Worm (Caenorhabditis elegans) whole organism, L1 larva: Measurements from ENCODE around the gene T16D1.1.

Experiments
- C16A3.4 ChIP-seq: fragments of 150-350 bp; optimal IDR thresholded peaks from 2 replicates; lab custom pipeline; 2014; ENCODE audit warnings: missing biosample characterization, missing genetic modification characterization
- Y116A8C.19 ChIP-seq: sonication (generic microtip); optimal IDR thresholded peaks from 2 replicates; lab custom pipeline; 2016; ENCODE audit warnings: missing compliant biosample characterization, missing genetic modification characterization, borderline replicate concordance
- aha-1 ChIP-seq: fragments of 150-350 bp; optimal IDR thresholded peaks from 2 replicates; lab custom pipeline; 2014; ENCODE audit warnings: missing biosample characterization, missing genetic modification characterization
- blmp-1 ChIP-seq: fragments of 150-350 bp; optimal IDR thresholded peaks from 2 replicates; lab custom pipeline; 2014; ENCODE audit warnings: missing biosample characterization, missing genetic modification characterization
- dsc-1 ChIP-seq: sonication (generic microtip); optimal IDR thresholded peaks from 2 replicates; lab custom pipeline; 2016; ENCODE audit warnings: mild to moderate bottlenecking, missing genetic modification characterization, missing compliant biosample characterization
- efl-1 ChIP-seq, 4 experiments: fragments of 150-350 bp; optimal IDR thresholded peaks in 3 of 4; peaks in 1 of 4; 1 replicate in 1 of 4; 2 replicates in 3 of 4; lab custom pipeline; 2014; ENCODE audit warnings: missing biosample characterization in 2 of 4, missing genetic modification characterization in 2 of 4, missing genetic modification reagents in 2 of 4
- efl-3 ChIP-seq: fragments of 200-800 bp; sonication (Bioruptor generic); optimal IDR thresholded peaks from 2 replicates; lab custom pipeline; 2018; ENCODE audit warnings: mild to moderate bottlenecking, missing genetic modification characterization, missing compliant biosample characterization
- elt-2 ChIP-seq: sonication (generic microtip); optimal IDR thresholded peaks from 2 replicates; lab custom pipeline; 2016; ENCODE audit warnings: missing genetic modification characterization, mild to moderate bottlenecking, inconsistent platforms, missing compliant biosample characterization, missing genetic modification reagents
- elt-3 ChIP-seq, 6 experiments: fragments of 150-350 bp in 1 of 6; sonication (generic microtip); optimal IDR thresholded peaks; 2 replicates each; lab custom pipeline; 2017 to 2018; ENCODE audit warnings: missing biosample characterization in 6 of 6, missing genetic modification characterization in 6 of 6, inconsistent platforms in 1 of 6
- fkh-4 ChIP-seq: sonication (generic microtip); optimal IDR thresholded peaks from 2 replicates; lab custom pipeline; 2016; ENCODE audit warnings: missing compliant biosample characterization, missing genetic modification characterization, borderline replicate concordance
- fkh-8 ChIP-seq: sonication (generic microtip); optimal IDR thresholded peaks from 2 replicates; lab custom pipeline; 2016; ENCODE audit warnings: mild to moderate bottlenecking, missing genetic modification characterization, missing compliant biosample characterization
- hlh-17 ChIP-seq: fragments of 200-800 bp; sonication (Bioruptor generic); optimal IDR thresholded peaks from 2 replicates; lab custom pipeline; 2018; ENCODE audit warnings: missing genetic modification characterization, mild to moderate bottlenecking, missing compliant biosample characterization, moderate library complexity, borderline replicate concordance
- hpl-2 ChIP-seq: fragments of 150-350 bp; optimal IDR thresholded peaks from 2 replicates; lab custom pipeline; 2014; ENCODE audit warnings: missing biosample characterization, missing genetic modification reagents, missing genetic modification characterization
- irx-1 ChIP-seq: sonication (generic microtip); optimal IDR thresholded peaks from 2 replicates; lab custom pipeline; 2016; ENCODE audit warnings: missing genetic modification characterization, missing compliant biosample characterization
- jun-1 ChIP-seq: fragments of 150-350 bp; optimal IDR thresholded peaks from 2 replicates; lab custom pipeline; 2014; ENCODE audit warnings: missing biosample characterization, missing genetic modification reagents, missing genetic modification characterization
- lin-14 ChIP-seq: fragments of 200-800 bp; sonication (Bioruptor generic); optimal IDR thresholded peaks from 2 replicates; lab custom pipeline; 2018; ENCODE audit warnings: mild to moderate bottlenecking, missing genetic modification characterization, moderate library complexity, missing compliant biosample characterization
- lin-35 ChIP-seq, 2 experiments: fragments of 150-350 bp; optimal IDR thresholded peaks; 2 replicates each; lab custom pipeline; 2014; ENCODE audit warnings: missing biosample characterization in 2 of 2, missing genetic modification characterization in 2 of 2, missing genetic modification reagents in 2 of 2
- lsy-2 ChIP-seq, 2 experiments: fragments of 150-350 bp; optimal IDR thresholded peaks; 2 replicates each; lab custom pipeline; 2014; ENCODE audit warnings: missing biosample characterization in 2 of 2, missing genetic modification characterization in 2 of 2
- mdl-1 ChIP-seq, 2 experiments: fragments of 150-350 bp; optimal IDR thresholded peaks; 2 replicates each; lab custom pipeline; 2014 to 2017; ENCODE audit warnings: missing biosample characterization in 2 of 2, missing genetic modification characterization in 2 of 2, inconsistent platforms in 1 of 2
- mef-2 ChIP-seq: fragments of 150-350 bp; optimal IDR thresholded peaks from 2 replicates; lab custom pipeline; 2014; ENCODE audit warnings: missing biosample characterization, missing genetic modification characterization
- mep-1 ChIP-seq: fragments of 150-350 bp; optimal IDR thresholded peaks from 2 replicates; lab custom pipeline; 2014; ENCODE audit warnings: missing biosample characterization, missing genetic modification characterization
- nhr-20 ChIP-seq: sonication (generic microtip); optimal IDR thresholded peaks from 2 replicates; lab custom pipeline; 2016; ENCODE audit warnings: mild to moderate bottlenecking, missing genetic modification characterization, missing compliant biosample characterization
- nhr-28 ChIP-seq: fragments of 150-350 bp; optimal IDR thresholded peaks from 2 replicates; lab custom pipeline; 2014; ENCODE audit warnings: missing biosample characterization, missing genetic modification characterization
- nhr-47 ChIP-seq: sonication (generic microtip); optimal IDR thresholded peaks from 2 replicates; lab custom pipeline; 2016; ENCODE audit warnings: mild to moderate bottlenecking, missing genetic modification characterization, moderate library complexity, missing compliant biosample characterization
- nhr-71 ChIP-seq: sonication (generic microtip); optimal IDR thresholded peaks from 2 replicates; lab custom pipeline; 2016; ENCODE audit warnings: mild to moderate bottlenecking, missing genetic modification characterization, moderate library complexity, missing compliant biosample characterization
- nhr-85 ChIP-seq: sonication (generic microtip); peaks from one replicate; lab custom pipeline; 2016; ENCODE audit warnings: missing genetic modification characterization, inconsistent platforms, missing compliant biosample characterization
- nhr-90 ChIP-seq: sonication (generic microtip); optimal IDR thresholded peaks from 2 replicates; lab custom pipeline; 2016; ENCODE audit warnings: mild to moderate bottlenecking, missing genetic modification characterization, missing compliant biosample characterization; ENCODE audit not compliant: poor library complexity
- pag-3 ChIP-seq: sonication (generic microtip); optimal IDR thresholded peaks from 2 replicates; lab custom pipeline; 2017; ENCODE audit warnings: missing genetic modification characterization, mild to moderate bottlenecking, missing compliant biosample characterization, antibody characterized with exemption, borderline replicate concordance; ENCODE audit not compliant: insufficient read depth
- pqm-1 ChIP-seq: sonication (generic microtip); optimal IDR thresholded peaks from 3 replicates; lab custom pipeline; 2017; ENCODE audit warnings: missing biosample characterization, missing genetic modification characterization
- snpc-4 ChIP-seq: fragments of 150-350 bp; optimal IDR thresholded peaks from 2 replicates; lab custom pipeline; 2014; ENCODE audit warnings: missing biosample characterization, missing genetic modification characterization
- snu-23 ChIP-seq: sonication (generic microtip); optimal IDR thresholded peaks from 2 replicates; lab custom pipeline; 2016; ENCODE audit warnings: missing genetic modification characterization, missing compliant biosample characterization
- tlp-1 ChIP-seq: fragments of 150-350 bp; optimal IDR thresholded peaks from 2 replicates; lab custom pipeline; 2014; ENCODE audit warnings: missing biosample characterization, missing genetic modification characterization
- unc-130 ChIP-seq: fragments of 150-350 bp; optimal IDR thresholded peaks from 2 replicates; lab custom pipeline; 2017; ENCODE audit warnings: missing biosample characterization, missing genetic modification characterization, inconsistent platforms
- unc-62 ChIP-seq: fragments of 150-350 bp; optimal IDR thresholded peaks from 2 replicates; lab custom pipeline; 2014; ENCODE audit warnings: missing biosample characterization, missing genetic modification reagents, missing genetic modification characterization
- unc-86 ChIP-seq: sonication (generic microtip); optimal IDR thresholded peaks from 2 replicates; lab custom pipeline; 2016; ENCODE audit warnings: missing genetic modification characterization, missing compliant biosample characterization
- zag-1 ChIP-seq: fragments of 150-350 bp; optimal IDR thresholded peaks from 2 replicates; lab custom pipeline; 2014; ENCODE audit warnings: missing biosample characterization, missing genetic modification characterization

Gene T16D1.1

ce11 chrII:5210830-5211229 lies 30.6 kb downstream of the T16D1.1 start, which contains the start of gene C34F11.8 (continued):
- TF ChIP-seq hpl-2 (GFP tag; lab: Kevin White, UChicago) (no peak), pag-3 (tag; lab: Kevin White, UChicago) (no peak), fkh-8 (tag; lab: Kevin White, UChicago) (no peak)
- TF ChIP-seq, all 84 proteins: peak for 11

ce11 chrII:5209122-5209521 lies 32.3 kb downstream of the T16D1.1 start:
- no peak for TF ChIP-seq mef-2 (tag; lab: Kevin White, UChicago)
- no peak for TF ChIP-seq efl-1 (optimal IDR thresholded peaks at IDR 0.05; lab: Kevin White, UChicago)
- peak in 1 of 2 experiments; percentile 61 for TF ChIP-seq efl-1 (GFP tag; optimal IDR thresholded peaks at IDR 0.05 in 1 of 2; lab: Kevin White, UChicago)

ce11 chrII:5205286-5205685 lies 36.2 kb downstream of the T16D1.1 start:
- TF ChIP-seq elt-2 (tag; lab: Kevin White, UChicago) = peak; percentile 36
- no peak for TF ChIP-seq unc-86 (tag; lab: Kevin White, UChicago)
- no peak for TF ChIP-seq efl-1 (optimal IDR thresholded peaks at IDR 0.05; lab: Kevin White, UChicago)
- peak in 1 of 2 experiments; percentile 86 for TF ChIP-seq efl-1 (GFP tag; optimal IDR thresholded peaks at IDR 0.05 in 1 of 2; lab: Kevin White, UChicago)

ce11 chrII:5202930-5203329 lies 38.5 kb downstream of the T16D1.1 start, which contains the start of gene ampd-1:
Gene ampd-1 (plus strand): TSS chrII:5203322.
- no peak for TF ChIP-seq snpc-4 (tag; lab: Kevin White, UChicago)
- TF ChIP-seq fkh-4 (tag; lab: Kevin White, UChicago) = no peak
- no peak for TF ChIP-seq zag-1 (tag; lab: Kevin White, UChicago)
- peak; percentile 89 for TF ChIP-seq elt-2 (tag; lab: Kevin White, UChicago)
- TF ChIP-seq efl-3 (GFP tag; lab: Kevin White, UChicago) = no peak
- peak in 1 of 2 experiments; percentile 37 for TF ChIP-seq lin-35 (GFP tag; optimal IDR thresholded peaks at IDR 0.05; lab: Kevin White, UChicago)
- peak; percentile 27 for TF ChIP-seq snu-23 (GFP tag; lab: Kevin White, UChicago)
- TF ChIP-seq irx-1 (tag; lab: Kevin White, UChicago) = no peak
- no peak for TF ChIP-seq efl-1 (optimal IDR thresholded peaks at IDR 0.05; lab: Kevin White, UChicago)
- TF ChIP-seq efl-1 (GFP tag; optimal IDR thresholded peaks at IDR 0.05 in 1 of 2; lab: Kevin White, UChicago) = peak in 1 of 2 experiments; percentile 85
- TF ChIP-seq lin-14 (GFP tag; lab: Kevin White, UChicago) = peak; percentile 15
- TF ChIP-seq Y116A8C.19 (tag; lab: Kevin White, UChicago) = no peak
- TF ChIP-seq nhr-90 (tag; lab: Kevin White, UChicago) = peak; percentile 1
- TF ChIP-seq nhr-71 (tag; lab: Kevin White, UChicago) = peak; percentile 45

ce11 chrII:5201922-5202562 lies 39.4 kb downstream of the T16D1.1 start:
- peak in 1 of 2 experiments; percentile 55 for TF ChIP-seq lin-35 (GFP tag; optimal IDR thresholded peaks at IDR 0.05; lab: Kevin White, UChicago)
- TF ChIP-seq pqm-1 (tag; lab: Kevin White, UChicago) = peak; percentile 82
- no peak for TF ChIP-seq unc-130
- no peak for TF ChIP-seq unc-86 (tag; lab: Kevin White, UChicago)
- TF ChIP-seq nhr-47 (tag; lab: Kevin White, UChicago) = peak; percentile 16
- TF ChIP-seq mep-1 (tag; lab: Kevin White, UChicago) = peak; percentile 22
- TF ChIP-seq elt-2 (tag; lab: Kevin White, UChicago) = peak; percentile 99
- no peak for TF ChIP-seq mdl-1 (tag; optimal IDR thresholded peaks at IDR 0.05; lab: Kevin White, UChicago)
- TF ChIP-seq jun-1 = peak; percentile 61
- no peak for TF ChIP-seq C16A3.4
- TF ChIP-seq nhr-28 (tag; lab: Kevin White, UChicago) = no peak
- TF ChIP-seq lsy-2 (tag; optimal IDR thresholded peaks at IDR 0.05; lab: Kevin White, UChicago) = peak in 1 of 2 experiments; percentile 10
- TF ChIP-seq elt-3 (tag; optimal IDR thresholded peaks at IDR 0.05; lab: Kevin White, UChicago) = peak in 4 of 6 experiments; percentile 22 to 77 (median 43)
- TF ChIP-seq aha-1 (tag; lab: Kevin White, UChicago) = no peak
- TF ChIP-seq blmp-1 (tag; lab: Kevin White, UChicago) = peak; percentile 46
- no peak for TF ChIP-seq hlh-17 (GFP tag; lab: Kevin White, UChicago)
- TF ChIP-seq nhr-20 (tag; lab: Kevin White, UChicago) = peak; percentile 16
- TF ChIP-seq lin-14 (GFP tag; lab: Kevin White, UChicago) = peak; percentile 32
- TF ChIP-seq tlp-1 = peak; percentile 69
- peak; percentile 50 for TF ChIP-seq dsc-1 (tag; lab: Kevin White, UChicago)
- peak; percentile 42 for TF ChIP-seq nhr-90 (tag; lab: Kevin White, UChicago)
- peak; percentile 67 for TF ChIP-seq nhr-85
- TF ChIP-seq nhr-71 (tag; lab: Kevin White, UChicago) = peak; percentile 44
- no peak for TF ChIP-seq fkh-4 (tag; lab: Kevin White, UChicago)
- no peak for TF ChIP-seq unc-62 (GFP tag; lab: Kevin White, UChicago)
- TF ChIP-seq, all 84 proteins: peak for 16
